Fruit fly (Drosophila melanogaster) whole organism, embryonic: ENCODE measurements around the gene CG31819.

Experiments
- Aef1 ChIP-seq: fragments of 200-800 bp; sonication (Bioruptor generic); IDR thresholded peaks from 3 replicates; pipeline ENCODE4 v1.3.6; 2022; ENCODE audit warnings: missing biosample characterization, missing genetic modification characterization
- Awh ChIP-seq: fragments of 200-800 bp; sonication (Bioruptor generic); IDR thresholded peaks from 2 replicates; pipeline ENCODE4, ENCODE4 v1.3.6; 2022; ENCODE audit warnings: missing biosample characterization, missing genetic modification characterization
- B-H1 ChIP-seq: fragments of 200-800 bp; sonication (Bioruptor generic); IDR thresholded peaks from 3 replicates; pipeline ENCODE4 v1.3.6; 2022; ENCODE audit warnings: missing biosample characterization, missing genetic modification characterization
- Blimp-1 ChIP-seq: fragments of 200-800 bp; sonication (Bioruptor generic); optimal IDR thresholded peaks from 3 replicates; lab custom pipeline; 2018; ENCODE audit warnings: missing biosample characterization, missing genetic modification characterization, mild to moderate bottlenecking, moderate library complexity, missing genetic modification reagents
- BtbVII ChIP-seq: fragments of 200-800 bp; sonication (Bioruptor generic); optimal IDR thresholded peaks from 3 replicates; lab custom pipeline; 2017; ENCODE audit warnings: missing biosample characterization, mild to moderate bottlenecking, missing genetic modification characterization
- CG10979 ChIP-seq: fragments of 200-800 bp; sonication (Bioruptor generic); optimal IDR thresholded peaks from 2 replicates; lab custom pipeline; 2018; ENCODE audit warnings: missing biosample characterization, mild to moderate bottlenecking, missing genetic modification characterization, moderate library complexity
- CG12236 ChIP-seq: fragments of 200-800 bp; sonication (Bioruptor generic); optimal IDR thresholded peaks from 2 replicates; lab custom pipeline; 2016; ENCODE audit warnings: missing biosample characterization, missing genetic modification characterization
- CG12769 ChIP-seq: fragments of 200-800 bp; sonication (Bioruptor generic); optimal IDR thresholded peaks from 2 replicates; lab custom pipeline; 2019; ENCODE audit warnings: missing biosample characterization, mild to moderate bottlenecking, missing genetic modification characterization, moderate library complexity
- CG14667 ChIP-seq: fragments of 200-800 bp; sonication (Bioruptor generic); IDR thresholded peaks from 2 replicates; pipeline ENCODE4 v1.3.6; 2022; ENCODE audit warnings: missing biosample characterization, missing genetic modification characterization
- CG14860 ChIP-seq: fragments of 200-800 bp; sonication (Bioruptor generic); IDR thresholded peaks from 3 replicates; pipeline ENCODE4 v1.3.6; 2022; ENCODE audit warnings: missing biosample characterization, missing genetic modification characterization; ENCODE audit not compliant: partially characterized antibody
- CG15479 ChIP-seq: fragments of 200-800 bp; sonication (Bioruptor generic); optimal IDR thresholded peaks from 3 replicates; lab custom pipeline; 2019; ENCODE audit warnings: missing biosample characterization, mild to moderate bottlenecking, missing genetic modification characterization, moderate library complexity
- CG17361 ChIP-seq: fragments of 200-800 bp; sonication (Bioruptor generic); IDR thresholded peaks from 3 replicates; pipeline ENCODE4 v1.3.6; 2022; ENCODE audit warnings: missing biosample characterization, missing genetic modification characterization
- CG2202 ChIP-seq: fragments of 200-800 bp; sonication (Bioruptor generic); optimal IDR thresholded peaks from 2 replicates; lab custom pipeline; 2018; ENCODE audit warnings: missing biosample characterization, mild to moderate bottlenecking, missing genetic modification characterization
- CG30403 ChIP-seq: fragments of 200-800 bp; sonication (Bioruptor generic); optimal IDR thresholded peaks from 3 replicates; lab custom pipeline; 2016; ENCODE audit warnings: missing biosample characterization, missing genetic modification characterization
- CG31224 ChIP-seq: fragments of 200-800 bp; sonication (Bioruptor generic); IDR thresholded peaks from 2 replicates; pipeline ENCODE4 v1.3.6; 2022; ENCODE audit warnings: missing biosample characterization, missing genetic modification characterization
- CG31441 ChIP-seq: fragments of 200-800 bp; sonication (Bioruptor generic); IDR thresholded peaks from 2 replicates; pipeline ENCODE4 v1.3.6; 2022; ENCODE audit warnings: missing biosample characterization, missing genetic modification characterization
- CG34376 ChIP-seq: fragments of 200-800 bp; sonication (Bioruptor generic); optimal IDR thresholded peaks from 2 replicates; lab custom pipeline; 2018; ENCODE audit warnings: missing biosample characterization, mild to moderate bottlenecking, missing genetic modification characterization
- CG4820 ChIP-seq: fragments of 200-800 bp; sonication (Bioruptor generic); optimal IDR thresholded peaks from 3 replicates; lab custom pipeline; 2016; ENCODE audit warnings: missing biosample characterization, missing genetic modification characterization
- CG7963 ChIP-seq: fragments of 200-800 bp; sonication (Bioruptor generic); IDR thresholded peaks from 3 replicates; pipeline ENCODE4 v1.3.6; 2022; ENCODE audit warnings: missing biosample characterization, missing genetic modification characterization; ENCODE audit not compliant: partially characterized antibody
- CG7987 ChIP-seq: fragments of 200-800 bp; sonication (Bioruptor generic); optimal IDR thresholded peaks from 2 replicates; lab custom pipeline; 2018; ENCODE audit warnings: missing biosample characterization, mild to moderate bottlenecking, missing genetic modification characterization, moderate library complexity
- CG8765 ChIP-seq: fragments of 200-800 bp; sonication (Bioruptor generic); IDR thresholded peaks from 2 replicates; pipeline ENCODE4 v1.3.6; 2022; ENCODE audit warnings: missing biosample characterization, missing genetic modification characterization
- CHES-1-like ChIP-seq: fragments of 200-800 bp; sonication (Bioruptor generic); optimal IDR thresholded peaks from 2 replicates; lab custom pipeline; 2016; ENCODE audit warnings: missing biosample characterization, missing genetic modification characterization
- Ets65A ChIP-seq: fragments of 200-800 bp; sonication (Bioruptor generic); peaks from one replicate; lab custom pipeline; 2016; ENCODE audit warnings: missing biosample characterization, missing genetic modification characterization
- Fer3 ChIP-seq: fragments of 200-800 bp; sonication (Bioruptor generic); optimal IDR thresholded peaks from 2 replicates; lab custom pipeline; 2018; ENCODE audit warnings: missing biosample characterization, mild to moderate bottlenecking, missing genetic modification characterization, moderate library complexity
- Gug ChIP-seq: fragments of 200-800 bp; sonication (Bioruptor generic); IDR thresholded peaks from 4 replicates; pipeline ENCODE4 v1.3.6; 2022; ENCODE audit warnings: missing biosample characterization, missing genetic modification characterization
- MESR4 ChIP-seq: fragments of 200-800 bp; sonication (Bioruptor generic); optimal IDR thresholded peaks from 2 replicates; lab custom pipeline; 2018; ENCODE audit warnings: missing biosample characterization, mild to moderate bottlenecking, missing genetic modification characterization, moderate library complexity
- Neu2 ChIP-seq: fragments of 200-800 bp; sonication (Bioruptor generic); optimal IDR thresholded peaks from 3 replicates; lab custom pipeline; 2016; ENCODE audit warnings: missing biosample characterization, missing genetic modification characterization, borderline replicate concordance
- Opbp ChIP-seq: fragments of 200-800 bp; sonication (Bioruptor generic); IDR thresholded peaks from 3 replicates; pipeline ENCODE4 v1.3.6; 2022; ENCODE audit warnings: missing biosample characterization, missing genetic modification characterization; ENCODE audit not compliant: partially characterized antibody
- Taf1 ChIP-seq: fragments of 200-800 bp; sonication (Bioruptor generic); IDR thresholded peaks from 2 replicates; pipeline ENCODE4 v1.3.6; 2022; ENCODE audit warnings: missing biosample characterization, missing genetic modification characterization
- aop ChIP-seq: fragments of 200-800 bp; sonication (Bioruptor generic); IDR thresholded peaks from 2 replicates; pipeline ENCODE4 v1.3.6; 2022; ENCODE audit warnings: missing biosample characterization, missing genetic modification characterization
- cas ChIP-seq: fragments of 200-800 bp; sonication (Bioruptor generic); IDR thresholded peaks from 2 replicates; pipeline ENCODE4 v1.3.6; 2022; ENCODE audit warnings: missing biosample characterization, missing genetic modification characterization
- chinmo ChIP-seq: fragments of 200-800 bp; sonication (Bioruptor generic); IDR thresholded peaks from 4 replicates; pipeline ENCODE4 v1.3.6; 2022; ENCODE audit warnings: missing biosample characterization, missing genetic modification characterization; ENCODE audit not compliant: partially characterized antibody
- ems ChIP-seq: fragments of 200-800 bp; sonication (Bioruptor generic); optimal IDR thresholded peaks from 3 replicates; lab custom pipeline; 2016; ENCODE audit warnings: missing biosample characterization, missing genetic modification characterization
- exex ChIP-seq: fragments of 200-800 bp; sonication (Bioruptor generic); optimal IDR thresholded peaks from 4 replicates; lab custom pipeline; 2018; ENCODE audit warnings: missing biosample characterization, mild to moderate bottlenecking, missing genetic modification characterization, moderate library complexity
- fd102C ChIP-seq: fragments of 200-800 bp; sonication (Bioruptor generic); optimal IDR thresholded peaks from 2 replicates; lab custom pipeline; 2018; ENCODE audit warnings: missing biosample characterization, mild to moderate bottlenecking, missing genetic modification characterization, moderate library complexity
- gce ChIP-seq: fragments of 200-800 bp; sonication (Bioruptor generic); IDR thresholded peaks from 3 replicates; pipeline ENCODE4 v1.3.6; 2022; ENCODE audit warnings: missing biosample characterization, missing genetic modification characterization
- gem ChIP-seq: fragments of 200-800 bp; sonication (Bioruptor generic); optimal IDR thresholded peaks from 2 replicates; lab custom pipeline; 2019; ENCODE audit warnings: missing biosample characterization, mild to moderate bottlenecking, missing genetic modification characterization, moderate library complexity
- gsb-n ChIP-seq: fragments of 200-800 bp; sonication (Bioruptor generic); optimal IDR thresholded peaks from 3 replicates; lab custom pipeline; 2018; ENCODE audit warnings: missing biosample characterization, mild to moderate bottlenecking, missing genetic modification characterization
- her ChIP-seq: fragments of 200-800 bp; sonication (Bioruptor generic); optimal IDR thresholded peaks from 2 replicates; lab custom pipeline; 2016; ENCODE audit warnings: missing biosample characterization, missing genetic modification characterization
- mirr ChIP-seq: fragments of 200-800 bp; sonication (Bioruptor generic); optimal IDR thresholded peaks from 3 replicates; lab custom pipeline; 2018; ENCODE audit warnings: missing biosample characterization, mild to moderate bottlenecking, missing genetic modification characterization
- nom ChIP-seq: fragments of 200-800 bp; sonication (Bioruptor generic); optimal IDR thresholded peaks from 2 replicates; lab custom pipeline; 2017; ENCODE audit warnings: missing biosample characterization, missing genetic modification characterization, mild to moderate bottlenecking, moderate library complexity, missing genetic modification reagents
- p53 ChIP-seq: fragments of 200-800 bp; sonication (Bioruptor generic); optimal IDR thresholded peaks from 2 replicates; lab custom pipeline; 2016; ENCODE audit warnings: missing biosample characterization, missing genetic modification characterization
- rib ChIP-seq: fragments of 200-800 bp; sonication (Bioruptor generic); IDR thresholded peaks from 2 replicates; pipeline ENCODE4 v1.3.6; 2022; ENCODE audit warnings: missing biosample characterization, missing genetic modification characterization
- run ChIP-seq: fragments of 200-800 bp; sonication (Bioruptor generic); optimal IDR thresholded peaks from 3 replicates; lab custom pipeline; 2018; ENCODE audit warnings: missing biosample characterization, mild to moderate bottlenecking, missing genetic modification characterization
- sd ChIP-seq: fragments of 200-800 bp; sonication (Bioruptor generic); optimal IDR thresholded peaks from 3 replicates; lab custom pipeline; 2018; ENCODE audit warnings: missing biosample characterization, mild to moderate bottlenecking, missing genetic modification characterization, moderate library complexity
- stwl ChIP-seq: fragments of 200-800 bp; sonication (Bioruptor generic); optimal IDR thresholded peaks from 3 replicates; lab custom pipeline; 2018; ENCODE audit warnings: missing biosample characterization, mild to moderate bottlenecking, missing genetic modification characterization, moderate library complexity
- tx ChIP-seq: fragments of 200-800 bp; sonication (Bioruptor generic); optimal IDR thresholded peaks from 2 replicates; lab custom pipeline; 2016; ENCODE audit warnings: missing biosample characterization, missing genetic modification characterization
- unpg ChIP-seq: fragments of 200-800 bp; sonication (Bioruptor generic); optimal IDR thresholded peaks from 3 replicates; lab custom pipeline; 2018; ENCODE audit warnings: missing biosample characterization, mild to moderate bottlenecking, missing genetic modification characterization, moderate library complexity
- vnd ChIP-seq: fragments of 200-800 bp; sonication (Bioruptor generic); IDR thresholded peaks from 3 replicates; pipeline ENCODE4 v1.3.6; 2022; ENCODE audit warnings: missing biosample characterization, missing genetic modification characterization; ENCODE audit not compliant: partially characterized antibody

Gene CG31819

dm6 chr2L:16255232-16256117 is 44.2 kb downstream of the CG31819 start:
- no peak for TF ChIP-seq her (GFP tag; lab: Kevin White, UChicago)
- no peak for TF ChIP-seq ems (GFP tag; lab: Kevin White, UChicago)
- TF ChIP-seq sd, result peak; percentile 88
- TF ChIP-seq CG30403 (GFP tag; lab: Kevin White, UChicago), result no peak
- no peak for TF ChIP-seq B-H1 (GFP tag; lab: Robert Waterston, UW)
- no peak for TF ChIP-seq Neu2
- no peak for TF ChIP-seq gsb-n
- TF ChIP-seq Fer3 (tag; lab: Kevin White, UChicago), result no peak
- no peak for TF ChIP-seq run
- no peak for TF ChIP-seq Awh
- TF ChIP-seq CG2202 (tag; lab: Kevin White, UChicago), result no peak
- TF ChIP-seq BtbVII (GFP tag; lab: Kevin White, UChicago), result peak; percentile 16
- TF ChIP-seq nom (GFP tag; lab: Kevin White, UChicago), result peak; percentile 78
- TF ChIP-seq p53 (GFP tag; lab: Kevin White, UChicago), result no peak
- peak; percentile 16 for TF ChIP-seq Blimp-1 (GFP tag; lab: Kevin White, UChicago)
- TF ChIP-seq Aef1 (GFP tag; lab: Robert Waterston, UW), result no peak
- peak; percentile 51 for TF ChIP-seq stwl (tag; lab: Kevin White, UChicago)
- TF ChIP-seq CG4820 (GFP tag; lab: Kevin White, UChicago), result no peak
- no peak for TF ChIP-seq CG14860
- no peak for TF ChIP-seq CG8765
- no peak for TF ChIP-seq MESR4 (GFP tag; lab: Kevin White, UChicago)
- TF ChIP-seq CHES-1-like (GFP tag; lab: Kevin White, UChicago), result no peak
- TF ChIP-seq unpg (GFP tag; lab: Kevin White, UChicago), result no peak
- peak; percentile 95 for TF ChIP-seq mirr (GFP tag; lab: Kevin White, UChicago)
- no peak for TF ChIP-seq cas (GFP tag; lab: Robert Waterston, UW)
- no peak for TF ChIP-seq Ets65A (GFP tag; lab: Kevin White, UChicago)
- no peak for TF ChIP-seq vnd (GFP tag; lab: Robert Waterston, UW)
- peak; percentile 73; the same call in 1 of the 2 replicates for TF ChIP-seq rib (GFP tag; lab: Robert Waterston, UW)
- TF ChIP-seq CG17361 (GFP tag; lab: Robert Waterston, UW), result no peak
- no peak for TF ChIP-seq CG10979 (tag; lab: Kevin White, UChicago)
- TF ChIP-seq CG31441 (GFP tag; lab: Robert Waterston, UW), result no peak
- 0 out of 4 replicates have a peak, but pooled peaks have one; percentile 50 for TF ChIP-seq chinmo
- no peak for TF ChIP-seq tx
- TF ChIP-seq gem (tag; lab: Kevin White, UChicago), result peak; percentile 76
- TF ChIP-seq CG34376 (GFP tag; lab: Kevin White, UChicago), result peak; percentile 36
- TF ChIP-seq aop (GFP tag; lab: Robert Waterston, UW), result no peak
- TF ChIP-seq CG7987 (GFP tag; lab: Kevin White, UChicago), result no peak
- no peak for TF ChIP-seq CG14667
- no peak for TF ChIP-seq CG15479 (GFP tag; lab: Kevin White, UChicago)
- no peak for TF ChIP-seq CG12236 (GFP tag; lab: Kevin White, UChicago)
- TF ChIP-seq fd102C (GFP tag; lab: Kevin White, UChicago), result no peak
- no peak for TF ChIP-seq Taf1 (GFP tag; lab: Robert Waterston, UW)
- TF ChIP-seq CG7963 (GFP tag; lab: Robert Waterston, UW), result no peak
- no peak for TF ChIP-seq CG12769 (tag; lab: Kevin White, UChicago)
- no peak for TF ChIP-seq Gug (GFP tag; lab: Robert Waterston, UW)
- peak; percentile 66 for TF ChIP-seq exex (tag; lab: Kevin White, UChicago)
- TF ChIP-seq Opbp (GFP tag; lab: Robert Waterston, UW), result no peak
- no peak for TF ChIP-seq gce (GFP tag; lab: Robert Waterston, UW)
- no peak for TF ChIP-seq CG31224 (GFP tag; lab: Robert Waterston, UW)
